Worm (Caenorhabditis elegans) whole organism, midembryonic: Measurements from ENCODE around the gene T07D1.3.

Experiments
- klf-2 ChIP-seq: fragments of 200-800 bp; sonication (Bioruptor generic); conservative IDR thresholded peaks from 2 replicates; pipeline ENCODE4 v1.3.6; 2022; ENCODE audit warnings: missing genetic modification reagents, missing genetic modification characterization, missing compliant biosample characterization
- med-1 ChIP-seq: sonication (generic microtip); optimal IDR thresholded peaks from 2 replicates; lab custom pipeline; 2017; ENCODE audit warnings: missing genetic modification characterization, mild to moderate bottlenecking, missing compliant biosample characterization, antibody characterized with exemption, missing genetic modification reagents; ENCODE audit not compliant: insufficient read depth
- ref-1 ChIP-seq: fragments of 200-800 bp; sonication (Bioruptor generic); conservative IDR thresholded peaks from 2 replicates; pipeline ENCODE4 v1.3.6; 2022; ENCODE audit warnings: missing genetic modification reagents, missing genetic modification characterization, missing compliant biosample characterization

- TF ChIP-seq med-1 (GFP tag; lab: Kevin White, UChicago) (no peak), ref-1 (GFP tag; lab: Robert Waterston, UW) (no peak), klf-2 (GFP tag; lab: Robert Waterston, UW) (no peak)
Observed at ce11 chrX:2488526-2489098, 45.4 kb upstream of the T07D1.3 start, which contains the start of gene hid-1.
